Worm (Caenorhabditis elegans) whole organism, L4 larva: ENCODE measurements around the gene C33G3.4.

Experiments
- F37D6.2 ChIP-seq: sonication (generic microtip); optimal IDR thresholded peaks from 2 replicates; lab custom pipeline; 2016; ENCODE audit warnings: mild to moderate bottlenecking, missing genetic modification characterization, missing compliant biosample characterization
- T20F7.1 ChIP-seq: fragments of 200-800 bp; sonication (Bioruptor generic); optimal IDR thresholded peaks from 2 replicates; lab custom pipeline; 2018; ENCODE audit warnings: mild to moderate bottlenecking, missing genetic modification characterization, missing compliant biosample characterization
- T26A8.4 ChIP-seq: fragments of 200-800 bp; sonication (Bioruptor generic); IDR thresholded peaks from 2 replicates; pipeline ENCODE4 v1.3.6; 2022; ENCODE audit warnings: missing genetic modification characterization, missing compliant biosample characterization
- Y5F2A.4 ChIP-seq: fragments of 200-800 bp; sonication (Bioruptor generic); optimal IDR thresholded peaks from 2 replicates; lab custom pipeline; 2018; ENCODE audit warnings: mild to moderate bottlenecking, missing genetic modification characterization, missing compliant biosample characterization
- Y75B8A.6 ChIP-seq: fragments of 200-800 bp; sonication (Bioruptor generic); IDR thresholded peaks from 2 replicates; pipeline ENCODE4 v1.3.6; 2022; ENCODE audit warnings: missing genetic modification reagents, missing genetic modification characterization, missing compliant biosample characterization
- ceh-20 ChIP-seq: fragments of 200-800 bp; sonication (Bioruptor generic); IDR thresholded peaks from 2 replicates; pipeline ENCODE4 v1.3.6; 2022; ENCODE audit warnings: missing genetic modification reagents, missing genetic modification characterization, missing compliant biosample characterization
- ceh-44 ChIP-seq: fragments of 200-800 bp; sonication (Bioruptor generic); IDR thresholded peaks from 2 replicates; pipeline ENCODE4 v1.3.6; 2022; ENCODE audit warnings: missing genetic modification reagents, missing genetic modification characterization, missing compliant biosample characterization
- ceh-62 ChIP-seq: sonication (generic microtip); optimal IDR thresholded peaks from 2 replicates; lab custom pipeline; 2017; ENCODE audit warnings: missing biosample characterization, missing genetic modification characterization
- ctbp-1 ChIP-seq: fragments of 200-800 bp; sonication (Bioruptor generic); IDR thresholded peaks from 2 replicates; pipeline ENCODE4 v1.3.6; 2022; ENCODE audit warnings: missing genetic modification reagents, missing genetic modification characterization, missing compliant biosample characterization
- daf-16 ChIP-seq, 3 experiments: sonication (generic microtip); optimal IDR thresholded peaks; 2 replicates each; lab custom pipeline; 2016 to 2017; ENCODE audit warnings: missing genetic modification characterization in 3 of 3, missing genetic modification reagents in 3 of 3, mild to moderate bottlenecking in 2 of 3, missing compliant biosample characterization in 2 of 3, missing biosample characterization in 1 of 3, moderate library complexity in 1 of 3
- daf-19 ChIP-seq: fragments of 200-800 bp; sonication (Bioruptor generic); conservative IDR thresholded peaks from 2 replicates; pipeline ENCODE4 v1.3.6; 2022; ENCODE audit warnings: missing genetic modification characterization, missing compliant biosample characterization
- dve-1 ChIP-seq: sonication (generic microtip); optimal IDR thresholded peaks from 2 replicates; lab custom pipeline; 2017; ENCODE audit warnings: antibody characterized with exemption, mild to moderate bottlenecking, missing genetic modification characterization, missing compliant biosample characterization; ENCODE audit not compliant: insufficient read depth
- egl-43 ChIP-seq: fragments of 200-800 bp; sonication (Bioruptor generic); IDR thresholded peaks from 2 replicates; pipeline ENCODE4 v1.3.6; 2022; ENCODE audit warnings: missing genetic modification reagents, missing genetic modification characterization, missing compliant biosample characterization
- fkh-10 ChIP-seq: fragments of 150-350 bp; optimal IDR thresholded peaks from 2 replicates; lab custom pipeline; 2014; ENCODE audit warnings: missing biosample characterization, missing genetic modification reagents, missing genetic modification characterization
- hmg-1.1 ChIP-seq: fragments of 200-800 bp; sonication (Bioruptor generic); IDR thresholded peaks from 2 replicates; pipeline ENCODE4 v1.3.6; 2022; ENCODE audit warnings: missing genetic modification reagents, missing genetic modification characterization, missing compliant biosample characterization
- jun-1 ChIP-seq: fragments of 150-350 bp; optimal IDR thresholded peaks from 2 replicates; lab custom pipeline; 2014; ENCODE audit warnings: missing biosample characterization, missing genetic modification reagents, missing genetic modification characterization
- lin-1 ChIP-seq: fragments of 200-800 bp; sonication (Bioruptor generic); IDR thresholded peaks from 2 replicates; pipeline ENCODE4 v1.3.6; 2022; ENCODE audit warnings: missing genetic modification reagents, missing genetic modification characterization, missing compliant biosample characterization
- lin-13 ChIP-seq: fragments of 150-350 bp; optimal IDR thresholded peaks from 2 replicates; lab custom pipeline; 2014; ENCODE audit warnings: missing biosample characterization, missing genetic modification reagents, missing genetic modification characterization
- lin-38 ChIP-seq: fragments of 200-800 bp; sonication (Bioruptor generic); IDR thresholded peaks from 2 replicates; pipeline ENCODE4 v1.3.6; 2022; ENCODE audit warnings: missing genetic modification reagents, missing genetic modification characterization, missing compliant biosample characterization
- lir-3 ChIP-seq: sonication (generic microtip); optimal IDR thresholded peaks from 2 replicates; lab custom pipeline; 2016; ENCODE audit warnings: mild to moderate bottlenecking, missing genetic modification characterization, missing compliant biosample characterization
- madf-5 ChIP-seq, 2 experiments: fragments of 200-800 bp; sonication (Bioruptor generic); IDR thresholded peaks; 2 replicates each; pipeline ENCODE4 v1.3.6; 2022; ENCODE audit warnings: missing compliant biosample characterization in 2 of 2, missing genetic modification characterization in 2 of 2
- mdt-29 ChIP-seq: fragments of 200-800 bp; sonication (Bioruptor generic); IDR thresholded peaks from 2 replicates; pipeline ENCODE4 v1.3.6; 2022; ENCODE audit warnings: missing genetic modification reagents, missing genetic modification characterization, missing compliant biosample characterization
- nhr-11 ChIP-seq: fragments of 150-350 bp; optimal IDR thresholded peaks from 2 replicates; lab custom pipeline; 2014; ENCODE audit warnings: missing biosample characterization, missing genetic modification characterization
- nhr-28 ChIP-seq: fragments of 150-350 bp; optimal IDR thresholded peaks from 2 replicates; lab custom pipeline; 2014; ENCODE audit warnings: missing biosample characterization, missing genetic modification characterization
- nhr-41 ChIP-seq: fragments of 200-800 bp; sonication (Bioruptor generic); IDR thresholded peaks from 2 replicates; pipeline ENCODE4 v1.3.6; 2022; ENCODE audit warnings: missing genetic modification reagents, missing genetic modification characterization, missing compliant biosample characterization
- nhr-42 ChIP-seq: fragments of 200-800 bp; sonication (Bioruptor generic); IDR thresholded peaks from 2 replicates; pipeline ENCODE4 v1.3.6; 2022; ENCODE audit warnings: missing genetic modification characterization, missing compliant biosample characterization
- nhr-48 ChIP-seq: sonication (generic microtip); optimal IDR thresholded peaks from 2 replicates; lab custom pipeline; 2016; ENCODE audit warnings: mild to moderate bottlenecking, missing genetic modification characterization, missing compliant biosample characterization
- rbr-2 ChIP-seq: sonication (generic microtip); optimal IDR thresholded peaks from 2 replicates; lab custom pipeline; 2016; ENCODE audit warnings: missing genotype, missing genetic modification characterization, missing compliant biosample characterization
- set-16 ChIP-seq: fragments of 200-800 bp; sonication (Bioruptor generic); IDR thresholded peaks from 2 replicates; pipeline ENCODE4 v1.3.6; 2022; ENCODE audit warnings: missing genetic modification reagents, missing genetic modification characterization, missing compliant biosample characterization
- snpc-4 ChIP-seq: fragments of 150-350 bp; optimal IDR thresholded peaks from 2 replicates; lab custom pipeline; 2014; ENCODE audit warnings: missing biosample characterization, missing genetic modification characterization
- spr-3 ChIP-seq: fragments of 200-800 bp; sonication (Bioruptor generic); optimal IDR thresholded peaks from 2 replicates; lab custom pipeline; 2018; ENCODE audit warnings: mild to moderate bottlenecking, missing genetic modification characterization, missing compliant biosample characterization
- unc-62 ChIP-seq, 3 experiments: fragments of 150-350 bp in 1 of 3; sonication (generic microtip); optimal IDR thresholded peaks in 2 of 3; peaks in 1 of 3; 1 replicate in 1 of 3; 2 replicates in 2 of 3; lab custom pipeline; 2014 to 2017; ENCODE audit warnings: missing biosample characterization in 3 of 3, missing genetic modification characterization in 3 of 3, missing genetic modification reagents in 3 of 3, missing genotype in 1 of 3
- zag-1 ChIP-seq: fragments of 150-350 bp; optimal IDR thresholded peaks from 2 replicates; lab custom pipeline; 2014; ENCODE audit warnings: missing biosample characterization, missing genetic modification characterization
- zip-2 ChIP-seq: fragments of 150-350 bp; optimal IDR thresholded peaks from 2 replicates; lab custom pipeline; 2014; ENCODE audit warnings: missing biosample characterization, missing genetic modification characterization
- ztf-11 ChIP-seq: fragments of 150-350 bp; optimal IDR thresholded peaks from 2 replicates; lab custom pipeline; 2014; ENCODE audit warnings: missing biosample characterization, missing genetic modification characterization

The C33G3.4 gene

DNA sequence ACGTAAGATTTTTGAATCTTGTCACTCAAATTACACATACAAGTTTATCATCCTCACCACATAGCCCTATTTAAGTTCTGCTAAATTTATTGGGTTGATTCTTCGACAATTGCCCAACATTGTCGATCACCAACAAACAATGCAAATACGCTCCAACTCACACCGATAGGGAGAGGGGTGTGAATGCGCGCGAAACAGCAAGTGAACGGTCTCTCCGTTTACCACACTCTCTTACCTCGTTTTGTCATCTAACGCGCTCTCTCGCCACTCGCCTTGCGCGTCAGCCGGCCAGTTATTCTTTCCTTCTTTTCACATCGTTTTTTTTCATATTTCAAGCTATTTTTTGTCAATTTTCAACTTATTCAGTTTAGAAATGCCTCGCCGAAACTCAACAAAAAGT is 31.0 kb downstream of the C33G3.4 start, which contains the start of gene F16B12.6 (continued):
- TF ChIP-seq lin-38 (GFP tag; lab: Robert Waterston, UW), result peak; percentile 91
- peak; percentile 57 for TF ChIP-seq nhr-11 (tag; lab: Kevin White, UChicago)
- no peak for TF ChIP-seq ceh-44 (GFP tag; lab: Robert Waterston, UW)
- peak; percentile 46; the same call in 1 of the 2 replicates for TF ChIP-seq set-16
- TF ChIP-seq F37D6.2 (tag; lab: Kevin White, UChicago), result peak; percentile 30
- TF ChIP-seq lin-1, result no peak
- TF ChIP-seq fkh-10 (GFP tag; lab: Kevin White, UChicago), result peak; percentile 23
- 0 out of 2 replicates have a peak, but pooled peaks have one; percentile 52 for TF ChIP-seq ceh-20 (GFP tag; lab: Robert Waterston, UW)
- TF ChIP-seq egl-43 (GFP tag; lab: Robert Waterston, UW), result peak; percentile 59; the same call in 1 of the 2 replicates
- no peak for TF ChIP-seq mdt-29
- TF ChIP-seq daf-16 (GFP tag; optimal IDR thresholded peaks at IDR 0.05; lab: Kevin White, UChicago), result no peak
- TF ChIP-seq daf-16 (tag; optimal IDR thresholded peaks at IDR 0.05; lab: Kevin White, UChicago), result peak; percentile 66
- TF ChIP-seq rbr-2 (tag; lab: Kevin White, UChicago), result peak; percentile 79
- TF ChIP-seq T20F7.1, result no peak
- TF ChIP-seq lir-3 (tag; lab: Kevin White, UChicago), result no peak
- TF ChIP-seq lin-13 (GFP tag; lab: Kevin White, UChicago), result peak; percentile 80
- peak; percentile 0 for TF ChIP-seq spr-3 (GFP tag; lab: Kevin White, UChicago)
- no peak for TF ChIP-seq ctbp-1 (GFP tag; lab: Robert Waterston, UW)
- TF ChIP-seq Y5F2A.4 (GFP tag; lab: Kevin White, UChicago), result no peak
- TF ChIP-seq ceh-62, result no peak

DNA sequence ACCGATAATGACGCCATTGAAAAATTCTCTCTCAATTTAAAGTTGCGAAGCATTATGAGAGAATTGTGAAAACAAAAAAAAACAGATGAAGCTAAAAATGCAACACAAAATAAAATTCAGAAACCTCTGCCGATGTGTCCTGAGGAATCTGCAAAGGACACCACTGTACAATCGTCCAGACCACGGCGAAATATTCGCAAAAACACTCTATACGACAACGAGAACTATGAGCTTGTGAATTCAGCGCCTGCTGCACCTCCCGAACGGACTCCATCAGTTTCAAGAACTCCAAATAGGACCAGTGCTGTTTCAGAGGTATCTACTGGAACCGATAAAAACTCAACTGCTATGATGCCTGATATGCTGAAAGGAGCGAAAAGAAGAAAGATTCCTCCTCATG is 31.5 kb downstream of the C33G3.4 start:
- no peak for TF ChIP-seq nhr-11 (tag; lab: Kevin White, UChicago)
- peak in 1 of 2 experiments; percentile 95 for TF ChIP-seq unc-62 (GFP tag; optimal IDR thresholded peaks at IDR 0.05 in 1 of 2; lab: Kevin White, UChicago)
- no peak for TF ChIP-seq unc-62 (tag; optimal IDR thresholded peaks at IDR 0.05; lab: Kevin White, UChicago)
- no peak for TF ChIP-seq zag-1 (tag; lab: Kevin White, UChicago)
- TF ChIP-seq dve-1 (tag; lab: Kevin White, UChicago), result no peak
- TF ChIP-seq nhr-48, result no peak
- TF ChIP-seq Y75B8A.6, result no peak
- no peak for TF ChIP-seq nhr-28 (tag; lab: Kevin White, UChicago)

DNA sequence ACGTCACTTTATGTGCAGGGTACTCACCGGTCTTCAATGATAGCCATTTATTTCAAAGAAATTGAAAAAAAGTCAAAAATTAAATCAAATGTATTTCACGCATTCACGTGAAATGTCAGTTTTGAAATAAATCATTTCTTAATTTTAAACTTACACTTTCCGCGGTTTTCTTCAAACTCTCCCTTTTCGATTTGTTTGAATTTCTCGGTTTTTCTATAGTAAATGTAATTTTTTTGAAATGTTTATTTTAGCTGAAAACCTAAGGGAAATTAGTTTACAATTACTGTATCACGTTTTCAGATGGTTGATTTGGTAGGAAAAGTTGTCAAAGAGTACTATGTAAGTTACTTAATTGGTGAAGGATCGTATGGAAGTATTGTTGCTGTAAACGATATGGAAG is 37.3 kb downstream of the C33G3.4 start, which contains the start of gene F16B12.7:
TSS of gene F16B12.7 (plus strand) at position 301 of the 400 bp plus-strand sequence.
- TF ChIP-seq T20F7.1, result no peak
- TF ChIP-seq unc-62 (GFP tag; optimal IDR thresholded peaks at IDR 0.05 in 1 of 2; lab: Kevin White, UChicago), result peak in 1 of 2 experiments; percentile 39
- TF ChIP-seq unc-62 (tag; optimal IDR thresholded peaks at IDR 0.05; lab: Kevin White, UChicago), result no peak

DNA sequence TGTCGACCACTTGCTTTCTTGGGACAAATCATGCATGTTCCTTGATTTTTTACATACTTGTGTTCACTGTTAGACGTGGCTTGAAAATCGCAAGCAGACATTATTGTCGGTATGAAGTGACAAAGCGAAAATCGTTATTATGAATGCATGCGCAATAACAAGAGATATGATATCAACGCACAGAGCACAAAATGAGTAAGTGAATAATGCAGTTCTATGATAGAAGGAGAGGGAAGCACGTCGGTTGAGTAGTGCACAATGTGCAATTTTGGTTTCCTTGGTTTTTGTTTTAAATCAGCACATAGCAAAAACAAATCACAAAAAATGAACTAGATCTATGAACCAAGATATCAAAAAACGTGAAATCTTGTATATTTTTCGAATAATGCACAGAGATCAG is 42.4 kb downstream of the C33G3.4 start, which contains the start of gene nhr-281:
TSS of gene nhr-281 (minus strand) at position 101 of the 400 bp plus-strand sequence.
- no peak for TF ChIP-seq daf-19 (GFP tag; lab: Robert Waterston, UW)
- TF ChIP-seq zip-2 (tag; lab: Kevin White, UChicago), result no peak
- no peak for TF ChIP-seq nhr-42 (GFP tag; lab: Robert Waterston, UW)
- no peak for TF ChIP-seq rbr-2 (tag; lab: Kevin White, UChicago)
- no peak for TF ChIP-seq hmg-1.1 (GFP tag; lab: Robert Waterston, UW)
- no peak for TF ChIP-seq nhr-41 (GFP tag; lab: Robert Waterston, UW)
- TF ChIP-seq snpc-4, result no peak
- TF ChIP-seq T26A8.4 (GFP tag; lab: Robert Waterston, UW), result no peak
- no peak for TF ChIP-seq ztf-11 (tag; lab: Kevin White, UChicago)
- TF ChIP-seq lin-1, result no peak
- TF ChIP-seq ceh-20 (GFP tag; lab: Robert Waterston, UW), result no peak
- no peak for TF ChIP-seq jun-1 (tag; lab: Kevin White, UChicago)
- TF ChIP-seq madf-5 (GFP tag; IDR thresholded peaks at IDR 0.05; lab: Robert Waterston, UW), result no peak
- TF ChIP-seq Y75B8A.6, result no peak
